Comparison of ENCODE assay signal across 3 worm cellular contexts in genomic region chrIV:1990843-1991339, ce11.
TF ChIP-seq lines count a peak whose summit lies in the region.

No protein-coding gene starts in this region.

TF ChIP-seq in whole organism, L4 larva, 104 proteins besides CTCF, POLR2A, EP300 and RAD21:
- TF ChIP-seq aha-1 (tag; lab: Kevin White, UChicago) (peak; percentile 91), ctbp-1 (GFP tag; IDR thresholded peaks at IDR 0.05; lab: Robert Waterston, UW) (0 out of 2 replicates have a peak, but pooled peaks have one; percentile 11), jun-1 (tag; optimal IDR thresholded peaks at IDR 0.05; lab: Kevin White, UChicago) (no peak), set-16 (GFP tag; IDR thresholded peaks at IDR 0.05; lab: Robert Waterston, UW) (peak; percentile 93), lim-7 (GFP tag; IDR thresholded peaks at IDR 0.05; lab: Robert Waterston, UW) (no peak)

TF ChIP-seq in whole organism, midembryonic, 9 proteins besides CTCF, POLR2A, EP300 and RAD21:
- TF ChIP-seq flt-1 (GFP tag; IDR thresholded peaks at IDR 0.05; lab: Robert Waterston, UW) (0 out of 2 replicates have a peak, but pooled peaks have one; percentile 6), tab-1 (GFP tag; IDR thresholded peaks at IDR 0.05; lab: Robert Waterston, UW) (no peak)

TF ChIP-seq in whole organism, young adult, 124 proteins besides CTCF, POLR2A, EP300 and RAD21:
- TF ChIP-seq F10E7.11 (tag; optimal IDR thresholded peaks at IDR 0.05; lab: Kevin White, UChicago) (no peak), tbp1 (GFP tag; optimal IDR thresholded peaks at IDR 0.05; lab: Kevin White, UChicago) (no peak), ztf-18 (tag; optimal IDR thresholded peaks at IDR 0.05; lab: Kevin White, UChicago) (no peak), xnd-1 (tag; optimal IDR thresholded peaks at IDR 0.05; lab: Kevin White, UChicago) (no peak), C06A6.2 (GFP tag; conservative IDR thresholded peaks at IDR 0.05; lab: Robert Waterston, UW) (no peak), egrh-3 (GFP tag; IDR thresholded peaks at IDR 0.05; lab: Robert Waterston, UW) (peak; percentile 84; the same call in 1 of the 2 replicates), pha-4 (tag; optimal IDR thresholded peaks at IDR 0.05; lab: Kevin White, UChicago) (no peak), mes-4 (tag; optimal IDR thresholded peaks at IDR 0.05; lab: Kevin White, UChicago) (no peak), ztf-22 (GFP tag; optimal IDR thresholded peaks at IDR 0.05; lab: Kevin White, UChicago) (no peak), D2030.7 (GFP tag; IDR thresholded peaks at IDR 0.05; lab: Robert Waterston, UW) (no peak), ZK185.1 (tag; optimal IDR thresholded peaks at IDR 0.05; lab: Kevin White, UChicago; ENCODE audit: poor library complexity, severe bottlenecking) (no peak), ceh-91 (GFP tag; IDR thresholded peaks at IDR 0.05; lab: Robert Waterston, UW) (no peak), repo-1 (tag; optimal IDR thresholded peaks at IDR 0.05; lab: Kevin White, UChicago) (no peak), aptf-2 (GFP tag; conservative IDR thresholded peaks at IDR 0.05; lab: Robert Waterston, UW) (no peak), ets-4 (GFP tag; optimal IDR thresholded peaks at IDR 0.05; lab: Kevin White, UChicago) (no peak), B0019.2 (GFP tag; conservative IDR thresholded peaks at IDR 0.05; lab: Robert Waterston, UW) (no peak), let-607 (tag; optimal IDR thresholded peaks at IDR 0.05; lab: Kevin White, UChicago) (no peak), ztf-6 (GFP tag; IDR thresholded peaks at IDR 0.05; lab: Robert Waterston, UW) (0 out of 2 replicates have a peak, but pooled peaks have one; percentile 22), B0035.1 (tag; optimal IDR thresholded peaks at IDR 0.05; lab: Kevin White, UChicago) (no peak), hmg-1.2 (GFP tag; IDR thresholded peaks at IDR 0.05; lab: Robert Waterston, UW) (no peak), snpc-3.4 (tag; optimal IDR thresholded peaks at IDR 0.05; lab: Kevin White, UChicago) (no peak), zfh-2 (GFP tag; conservative IDR thresholded peaks at IDR 0.05; lab: Robert Waterston, UW) (peak; percentile 85), B0261.1 (tag; optimal IDR thresholded peaks at IDR 0.05; lab: Kevin White, UChicago) (no peak), hrde-1 (tag; optimal IDR thresholded peaks at IDR 0.05; lab: Kevin White, UChicago; ENCODE audit: borderline replicate concordance) (no peak), ekl-4 (GFP tag; IDR thresholded peaks at IDR 0.05; lab: Robert Waterston, UW) (no peak), hlh-12 (tag; optimal IDR thresholded peaks at IDR 0.05; lab: Kevin White, UChicago) (no peak)
TF ChIP-seq in whole organism, young adult: peak in this region for 3.
